Worm (Caenorhabditis elegans) whole organism, L4 larva: ENCODE data around the gene sra-7.

Source experiments
- ces-1 ChIP-seq: fragments of 150-350 bp; sonication (generic microtip); optimal IDR thresholded peaks from 4 replicates; lab custom pipeline; 2014; ENCODE audit warnings: missing biosample characterization, missing genetic modification reagents, missing genetic modification characterization
- snpc-4 ChIP-seq: fragments of 150-350 bp; optimal IDR thresholded peaks from 2 replicates; lab custom pipeline; 2014; ENCODE audit warnings: missing biosample characterization, missing genetic modification characterization
- unc-130 ChIP-seq: sonication (generic microtip); optimal IDR thresholded peaks from 2 replicates; lab custom pipeline; 2016; ENCODE audit warnings: missing genetic modification reagents, missing genetic modification characterization, missing compliant biosample characterization
- unc-39 ChIP-seq: sonication (generic microtip); optimal IDR thresholded peaks from 2 replicates; lab custom pipeline; 2017; ENCODE audit warnings: missing biosample characterization, missing genetic modification characterization

DNA sequence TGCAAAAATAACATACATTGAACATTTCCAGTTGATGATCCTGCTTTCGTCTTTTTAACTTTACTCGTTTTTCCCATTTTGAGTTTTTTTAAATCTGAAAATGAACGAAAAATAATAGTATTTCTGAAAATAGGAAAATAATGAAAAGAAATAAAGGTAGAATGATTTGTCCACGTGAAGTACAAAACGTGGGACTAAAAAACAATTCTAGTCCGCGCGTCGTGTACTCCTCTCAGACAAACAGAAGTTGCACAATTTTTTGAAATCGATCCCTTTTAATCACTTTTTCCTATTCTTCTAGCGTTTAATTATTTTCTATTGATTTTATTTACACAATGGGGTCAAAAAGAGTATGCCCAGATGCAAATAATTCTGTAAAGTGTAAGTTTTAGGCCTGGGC is 46.6 kb downstream of the sra-7 start, which contains the start of the genes E02H1.1 and tag-124:
- TF ChIP-seq ces-1 = no peak
- TF ChIP-seq unc-130 (GFP tag; lab: Kevin White, UChicago) = peak; percentile 84
- no peak for TF ChIP-seq snpc-4 (tag; lab: Kevin White, UChicago)
- no peak for TF ChIP-seq unc-39
